Worm (Caenorhabditis elegans) whole organism, L2 larva: ENCODE measurements around the gene prkl-1.

ENCODE experiments used
- C34F6.9 ChIP-seq: fragments of 150-350 bp; optimal IDR thresholded peaks from 2 replicates; lab custom pipeline; 2014; ENCODE audit warnings: missing biosample characterization, missing genetic modification characterization
- F13H6.1 ChIP-seq: sonication (generic microtip); optimal IDR thresholded peaks from 2 replicates; lab custom pipeline; 2016; ENCODE audit warnings: missing genetic modification characterization, missing compliant biosample characterization
- R02D3.7 ChIP-seq: fragments of 150-350 bp; optimal IDR thresholded peaks from 2 replicates; lab custom pipeline; 2014; ENCODE audit warnings: missing biosample characterization, missing genetic modification characterization
- alr-1 ChIP-seq: fragments of 150-350 bp; optimal IDR thresholded peaks from 2 replicates; lab custom pipeline; 2014; ENCODE audit warnings: missing biosample characterization, missing genetic modification characterization
- aly-2 ChIP-seq: fragments of 150-350 bp; optimal IDR thresholded peaks from 2 replicates; lab custom pipeline; 2014; ENCODE audit warnings: missing biosample characterization, missing genetic modification characterization
- ama-1 ChIP-seq: fragments of 150-350 bp; optimal IDR thresholded peaks from 2 replicates; lab custom pipeline; 2018; ENCODE audit warnings: inconsistent platforms
- blmp-1 ChIP-seq: sonication (generic microtip); optimal IDR thresholded peaks from 2 replicates; lab custom pipeline; 2017; ENCODE audit warnings: missing genetic modification characterization, mild to moderate bottlenecking, missing compliant biosample characterization, antibody characterized with exemption, moderate library complexity; ENCODE audit not compliant: insufficient read depth
- ceh-16 ChIP-seq: fragments of 150-350 bp; optimal IDR thresholded peaks from 2 replicates; lab custom pipeline; 2014; ENCODE audit warnings: missing biosample characterization, missing genetic modification characterization
- ceh-82 ChIP-seq: fragments of 150-350 bp; optimal IDR thresholded peaks from 2 replicates; lab custom pipeline; 2014; ENCODE audit warnings: missing biosample characterization, missing genetic modification characterization
- crh-2 ChIP-seq: sonication (generic microtip); optimal IDR thresholded peaks from 2 replicates; lab custom pipeline; 2017; ENCODE audit warnings: missing biosample characterization, missing genetic modification characterization
- dmd-4 ChIP-seq: sonication (generic microtip); optimal IDR thresholded peaks from 2 replicates; lab custom pipeline; 2017; ENCODE audit warnings: missing biosample characterization, missing genetic modification characterization
- egl-27 ChIP-seq: sonication (generic microtip); optimal IDR thresholded peaks from 3 replicates; lab custom pipeline; 2017; ENCODE audit warnings: missing biosample characterization, missing genetic modification reagents, missing genetic modification characterization
- elt-1 ChIP-seq: fragments of 150-350 bp; optimal IDR thresholded peaks from 2 replicates; lab custom pipeline; 2014; ENCODE audit warnings: missing biosample characterization, missing genetic modification characterization
- elt-3 ChIP-seq: sonication (generic microtip); optimal IDR thresholded peaks from 2 replicates; lab custom pipeline; 2017; ENCODE audit warnings: missing biosample characterization, missing genetic modification characterization
- fos-1 ChIP-seq: fragments of 150-350 bp; optimal IDR thresholded peaks from 2 replicates; lab custom pipeline; 2014; ENCODE audit warnings: missing biosample characterization, missing genetic modification characterization
- gmeb-1 ChIP-seq: fragments of 150-350 bp; optimal IDR thresholded peaks from 2 replicates; lab custom pipeline; 2014; ENCODE audit warnings: missing biosample characterization, missing genetic modification characterization
- lin-39 ChIP-seq: fragments of 150-350 bp; optimal IDR thresholded peaks from 2 replicates; lab custom pipeline; 2014; ENCODE audit warnings: missing biosample characterization, missing genetic modification reagents, missing genetic modification characterization
- lsy-2 ChIP-seq, 2 experiments: fragments of 150-350 bp in 1 of 2; sonication (generic microtip) in 1 of 2; optimal IDR thresholded peaks; 2 replicates each; lab custom pipeline; 2014 to 2017; ENCODE audit warnings: missing biosample characterization in 2 of 2, missing genetic modification characterization in 2 of 2
- mab-5 ChIP-seq: fragments of 150-350 bp; optimal IDR thresholded peaks from 2 replicates; lab custom pipeline; 2014; ENCODE audit warnings: missing biosample characterization, missing genetic modification characterization
- mdl-1 ChIP-seq, 2 experiments: fragments of 150-350 bp in 1 of 2; sonication (generic microtip) in 1 of 2; optimal IDR thresholded peaks; 2 replicates each; lab custom pipeline; 2017; ENCODE audit warnings: missing biosample characterization in 2 of 2, missing genetic modification characterization in 2 of 2
- nhr-10 ChIP-seq: sonication (generic microtip); optimal IDR thresholded peaks from 2 replicates; lab custom pipeline; 2017; ENCODE audit warnings: missing biosample characterization, missing genetic modification characterization
- nhr-11 ChIP-seq: fragments of 150-350 bp; optimal IDR thresholded peaks from 2 replicates; lab custom pipeline; 2014; ENCODE audit warnings: missing biosample characterization, missing genetic modification characterization
- nhr-129 ChIP-seq: fragments of 150-350 bp; optimal IDR thresholded peaks from 2 replicates; lab custom pipeline; 2014; ENCODE audit warnings: missing biosample characterization, missing genetic modification characterization
- nhr-21 ChIP-seq: fragments of 150-350 bp; optimal IDR thresholded peaks from 2 replicates; lab custom pipeline; 2014; ENCODE audit warnings: missing biosample characterization, missing genetic modification characterization
- nhr-23 ChIP-seq: fragments of 150-350 bp; optimal IDR thresholded peaks from 2 replicates; lab custom pipeline; 2014; ENCODE audit warnings: missing biosample characterization, missing genetic modification reagents, missing genetic modification characterization
- nhr-237 ChIP-seq: fragments of 150-350 bp; optimal IDR thresholded peaks from 2 replicates; lab custom pipeline; 2014; ENCODE audit warnings: missing biosample characterization, missing genetic modification characterization
- nhr-25 ChIP-seq: fragments of 150-350 bp; sonication (generic microtip); optimal IDR thresholded peaks from 3 replicates; lab custom pipeline; 2014; ENCODE audit warnings: missing biosample characterization, missing genetic modification characterization
- nhr-6 ChIP-seq: fragments of 150-350 bp; optimal IDR thresholded peaks from 2 replicates; lab custom pipeline; 2014; ENCODE audit warnings: missing biosample characterization, missing genetic modification characterization
- peb-1 ChIP-seq: fragments of 150-350 bp; optimal IDR thresholded peaks from 2 replicates; lab custom pipeline; 2014; ENCODE audit warnings: missing biosample characterization, missing genetic modification characterization
- sem-4 ChIP-seq: fragments of 150-350 bp; optimal IDR thresholded peaks from 2 replicates; lab custom pipeline; 2014; ENCODE audit warnings: missing biosample characterization, missing genetic modification reagents, missing genetic modification characterization
- sma-3 ChIP-seq: sonication (generic microtip); optimal IDR thresholded peaks from 2 replicates; lab custom pipeline; 2016; ENCODE audit warnings: missing genetic modification reagents, missing genetic modification characterization, missing compliant biosample characterization
- sma-9 ChIP-seq, 2 experiments: fragments of 150-350 bp in 1 of 2; sonication (generic microtip) in 1 of 2; optimal IDR thresholded peaks; 2 replicates each; lab custom pipeline; 2014 to 2016; ENCODE audit warnings: missing genetic modification characterization in 2 of 2, mild to moderate bottlenecking in 1 of 2, missing biosample characterization in 1 of 2, missing compliant biosample characterization in 1 of 2, missing genetic modification reagents in 1 of 2, moderate library complexity in 1 of 2
- snpc-4 ChIP-seq: fragments of 150-350 bp; optimal IDR thresholded peaks from 2 replicates; lab custom pipeline; 2014; ENCODE audit warnings: missing biosample characterization, missing genetic modification characterization
- unc-39 ChIP-seq: fragments of 150-350 bp; optimal IDR thresholded peaks from 2 replicates; lab custom pipeline; 2014; ENCODE audit warnings: missing biosample characterization, missing genetic modification characterization
- unc-55 ChIP-seq: fragments of 150-350 bp; sonication (generic microtip); optimal IDR thresholded peaks from 3 replicates; lab custom pipeline; 2014; ENCODE audit warnings: missing biosample characterization, missing genetic modification reagents, missing genetic modification characterization
- unc-62 ChIP-seq: fragments of 150-350 bp; optimal IDR thresholded peaks from 2 replicates; lab custom pipeline; 2014; ENCODE audit warnings: missing biosample characterization, missing genetic modification reagents, missing genetic modification characterization
- zag-1 ChIP-seq: fragments of 150-350 bp; optimal IDR thresholded peaks from 2 replicates; lab custom pipeline; 2014; ENCODE audit warnings: missing biosample characterization, missing genetic modification characterization
- ztf-1 ChIP-seq: fragments of 200-800 bp; sonication (Bioruptor generic); conservative IDR thresholded peaks from 2 replicates; pipeline ENCODE4 v1.3.6; 2022; ENCODE audit warnings: missing genetic modification characterization, missing compliant biosample characterization
- ztf-11 ChIP-seq: sonication (generic microtip); optimal IDR thresholded peaks from 2 replicates; lab custom pipeline; 2017; ENCODE audit warnings: missing biosample characterization, missing genetic modification characterization
- ztf-4 ChIP-seq: fragments of 150-350 bp; optimal IDR thresholded peaks from 2 replicates; lab custom pipeline; 2014; ENCODE audit warnings: missing biosample characterization, missing genetic modification characterization

Gene prkl-1

ce11 chrIV:7023004-7023403 is 36.3 kb upstream of the prkl-1 start:
- TF ChIP-seq F13H6.1 (peak; percentile 86), fos-1 (tag; lab: Kevin White, UChicago) (peak; percentile 70), unc-55 (GFP tag; lab: Kevin White, UChicago) (peak; percentile 58), nhr-25 (tag; lab: Kevin White, UChicago) (peak; percentile 55), ztf-4 (tag; lab: Kevin White, UChicago) (peak; percentile 31), nhr-6 (peak; percentile 39), lin-39 (tag; lab: Kevin White, UChicago) (peak; percentile 41), nhr-21 (tag; lab: Kevin White, UChicago) (peak; percentile 45), mdl-1 (tag; optimal IDR thresholded peaks at IDR 0.05; lab: Kevin White, UChicago) (peak; percentile 26 to 37), egl-27 (tag; lab: Kevin White, UChicago) (peak; percentile 70), blmp-1 (tag; lab: Kevin White, UChicago) (peak; percentile 16), snpc-4 (tag; lab: Kevin White, UChicago) (peak; percentile 8), nhr-10 (tag; lab: Kevin White, UChicago) (no peak), R02D3.7 (tag; lab: Kevin White, UChicago) (no peak), ztf-11 (tag; lab: Kevin White, UChicago) (no peak), dmd-4 (tag; lab: Kevin White, UChicago) (no peak), zag-1 (tag; lab: Kevin White, UChicago) (no peak), sma-3 (GFP tag; lab: Kevin White, UChicago) (peak; percentile 51), crh-2 (tag; lab: Kevin White, UChicago) (peak; percentile 65), ama-1 (lab: Kevin White, UChicago) (no peak), nhr-237 (tag; lab: Kevin White, UChicago) (no peak), ztf-1 (GFP tag; lab: Robert Waterston, UW) (no peak), lsy-2 (tag; optimal IDR thresholded peaks at IDR 0.05; lab: Kevin White, UChicago) (peak in 1 of 2 experiments; percentile 81), sem-4 (tag; lab: Kevin White, UChicago) (peak; percentile 82), gmeb-1 (tag; lab: Kevin White, UChicago) (peak; percentile 45), nhr-23 (tag; lab: Kevin White, UChicago) (no peak), ceh-16 (tag; lab: Kevin White, UChicago) (no peak), unc-39 (no peak), nhr-129 (tag; lab: Kevin White, UChicago) (peak; percentile 87), sma-9 (GFP tag; optimal IDR thresholded peaks at IDR 0.05; lab: Kevin White, UChicago) (peak; percentile 84), sma-9 (tag; optimal IDR thresholded peaks at IDR 0.05; lab: Kevin White, UChicago) (no peak), nhr-11 (no peak), mab-5 (peak; percentile 70), C34F6.9 (tag; lab: Kevin White, UChicago) (peak; percentile 85)

DNA sequence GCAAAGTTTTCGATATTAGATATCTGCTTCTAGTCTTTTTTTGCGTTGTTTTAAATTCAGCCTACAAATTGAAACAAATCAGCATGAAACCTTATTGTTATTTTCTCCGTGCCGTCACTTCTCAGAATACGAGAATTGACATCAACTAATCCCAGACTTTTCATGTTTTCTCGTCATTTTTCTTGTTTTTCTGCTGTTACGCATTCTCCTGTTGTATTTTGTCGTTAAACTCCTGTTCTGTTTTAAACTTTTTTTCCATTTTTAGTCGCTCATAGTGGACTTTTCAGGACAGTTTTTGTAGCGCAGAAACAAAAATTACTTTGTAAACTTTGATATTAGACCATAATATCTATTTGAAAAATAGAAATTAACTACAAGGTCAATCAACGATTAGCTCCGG is 35.5 kb upstream of the prkl-1 start:
- TF ChIP-seq fos-1 (tag; lab: Kevin White, UChicago) (no peak), nhr-6 (no peak), nhr-11 (no peak), nhr-21 (tag; lab: Kevin White, UChicago) (no peak), lin-39 (tag; lab: Kevin White, UChicago) (no peak), R02D3.7 (tag; lab: Kevin White, UChicago) (no peak), unc-62 (no peak), elt-3 (tag; lab: Kevin White, UChicago) (no peak)
- TF ChIP-seq, all 48 proteins: peak for 0

DNA sequence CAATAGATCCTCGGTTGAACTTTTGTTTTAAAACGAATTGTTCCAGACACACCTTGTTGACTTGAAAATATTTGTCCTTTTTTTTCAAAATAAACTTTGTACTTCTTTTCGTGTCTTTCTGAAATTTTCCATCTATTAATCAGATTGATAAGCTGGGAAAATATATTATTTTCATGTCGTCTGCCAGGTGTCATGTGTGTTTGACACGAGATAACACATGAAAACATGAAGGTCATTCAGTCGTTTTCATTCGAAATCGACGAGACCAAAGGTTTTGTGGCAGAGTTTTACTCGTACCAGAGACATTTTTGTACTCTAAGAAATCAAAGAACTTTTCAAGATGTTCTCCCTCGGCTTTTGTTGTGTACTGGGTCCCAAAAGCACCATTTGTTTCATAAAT is 33.9 kb upstream of the prkl-1 start:
- peak; percentile 64 for TF ChIP-seq sma-9 (GFP tag; optimal IDR thresholded peaks at IDR 0.05; lab: Kevin White, UChicago)
- TF ChIP-seq sma-9 (tag; optimal IDR thresholded peaks at IDR 0.05; lab: Kevin White, UChicago): no peak
- TF ChIP-seq ztf-11 (tag; lab: Kevin White, UChicago): no peak
- TF ChIP-seq gmeb-1 (tag; lab: Kevin White, UChicago): peak; percentile 27
- peak; percentile 50 for TF ChIP-seq crh-2 (tag; lab: Kevin White, UChicago)
- TF ChIP-seq aly-2 (tag; lab: Kevin White, UChicago): no peak
- no peak for TF ChIP-seq ceh-16 (tag; lab: Kevin White, UChicago)
- TF ChIP-seq F13H6.1: peak; percentile 25
- TF ChIP-seq nhr-25 (tag; lab: Kevin White, UChicago): peak; percentile 53
- TF ChIP-seq ceh-82 (tag; lab: Kevin White, UChicago): no peak
- TF ChIP-seq mdl-1 (tag; optimal IDR thresholded peaks at IDR 0.05; lab: Kevin White, UChicago): peak in 1 of 2 experiments; percentile 22
- TF ChIP-seq nhr-23 (tag; lab: Kevin White, UChicago): no peak
- peak; percentile 45 for TF ChIP-seq nhr-129 (tag; lab: Kevin White, UChicago)
- TF ChIP-seq unc-62: no peak
- peak; percentile 24 for TF ChIP-seq fos-1 (tag; lab: Kevin White, UChicago)
- TF ChIP-seq alr-1 (tag; lab: Kevin White, UChicago): no peak
- peak; percentile 25 for TF ChIP-seq C34F6.9 (tag; lab: Kevin White, UChicago)
- TF ChIP-seq lsy-2 (tag; optimal IDR thresholded peaks at IDR 0.05; lab: Kevin White, UChicago): peak in 1 of 2 experiments; percentile 29
- TF ChIP-seq sma-3 (GFP tag; lab: Kevin White, UChicago): peak; percentile 41
- TF ChIP-seq sem-4 (tag; lab: Kevin White, UChicago): no peak
- TF ChIP-seq elt-1 (tag; lab: Kevin White, UChicago): no peak
- no peak for TF ChIP-seq mab-5
- TF ChIP-seq peb-1 (tag; lab: Kevin White, UChicago): no peak
- TF ChIP-seq R02D3.7 (tag; lab: Kevin White, UChicago): no peak
